Fruit fly (Drosophila melanogaster) whole organism: Measurements from ENCODE around the gene CG16789.

Experiments used
- CG8478 ChIP-seq: fragments of >200 bp; optimal IDR thresholded peaks from 2 replicates; lab custom pipeline; 2018; ENCODE audit warnings: inconsistent platforms
- Dll ChIP-seq: fragments of >200 bp; optimal IDR thresholded peaks from 2 replicates; lab custom pipeline; 2017
- EcR ChIP-seq, 2 experiments: fragments of >200 bp; optimal IDR thresholded peaks; 2 replicates each; lab custom pipeline; 2017; ENCODE audit warnings: missing biosample characterization in 2 of 2, missing genetic modification characterization in 2 of 2, missing genetic modification reagents in 2 of 2
- psq ChIP-seq: fragments of >200 bp; optimal IDR thresholded peaks from 2 replicates; lab custom pipeline; 2017
- usp ChIP-seq: fragments of >200 bp; optimal IDR thresholded peaks from 2 replicates; lab custom pipeline; 2017; ENCODE audit warnings: missing biosample characterization, missing genetic modification characterization, mixed read lengths

- TF ChIP-seq CG8478 (lab: Kevin White, UChicago), result no peak
- no peak for TF ChIP-seq usp (GFP tag; lab: Kevin White, UChicago)
- no peak for TF ChIP-seq Dll (lab: Kevin White, UChicago)
- no peak for TF ChIP-seq psq (lab: Kevin White, UChicago)
- no peak for TF ChIP-seq EcR (GFP tag; optimal IDR thresholded peaks at IDR 0.05; lab: Kevin White, UChicago)
Observed at dm6 chr3R:9570114-9570513, 4.1 kb downstream of the CG16789 start, which contains the start of gene CG16790.
